Fruit fly (Drosophila melanogaster) whole organism, wandering third instar larva: ENCODE results near the gene Msh6.

Source experiments
- psq ChIP-seq: fragments of 200-800 bp; sonication (Bioruptor generic); optimal IDR thresholded peaks from 3 replicates; lab custom pipeline; 2017; ENCODE audit warnings: missing biosample characterization, mild to moderate bottlenecking, missing genetic modification characterization, moderate library complexity
- sv ChIP-seq: fragments of 200-800 bp; sonication (Bioruptor generic); optimal IDR thresholded peaks from 3 replicates; lab custom pipeline; 2016; ENCODE audit warnings: missing biosample characterization, missing genetic modification characterization

- TF ChIP-seq psq (GFP tag; lab: Kevin White, UChicago) (no peak), sv (GFP tag; lab: Kevin White, UChicago) (no peak)
Measured at dm6 chr3L:15107158-15107775, 51.1 kb downstream of the Msh6 start.
